Worm (Caenorhabditis elegans) whole organism, mixed stage, embryonic: ENCODE results near the gene clec-41.

Experiments
- M03D4.4 ChIP-seq: sonication (generic microtip); optimal IDR thresholded peaks from 2 replicates; lab custom pipeline; 2017; ENCODE audit warnings: mild to moderate bottlenecking, missing genetic modification characterization, missing compliant biosample characterization
- bed-3 ChIP-seq: fragments of 200-800 bp; sonication (Bioruptor generic); optimal IDR thresholded peaks from 3 replicates; lab custom pipeline; 2018; ENCODE audit warnings: mild to moderate bottlenecking, missing genetic modification characterization, moderate library complexity, missing compliant biosample characterization
- blmp-1 ChIP-seq: fragments of 150-350 bp; optimal IDR thresholded peaks from 2 replicates; lab custom pipeline; 2014; ENCODE audit warnings: missing biosample characterization, missing genetic modification characterization
- ceh-39 ChIP-seq: fragments of 150-350 bp; optimal IDR thresholded peaks from 2 replicates; lab custom pipeline; 2014; ENCODE audit warnings: missing biosample characterization, missing genetic modification characterization
- ceh-43 ChIP-seq: fragments of 200-800 bp; sonication (Bioruptor generic); optimal IDR thresholded peaks from 2 replicates; lab custom pipeline; 2018; ENCODE audit warnings: mild to moderate bottlenecking, missing genetic modification characterization, moderate library complexity, missing compliant biosample characterization
- ceh-83 ChIP-seq: fragments of 200-800 bp; sonication (Bioruptor generic); optimal IDR thresholded peaks from 2 replicates; lab custom pipeline; 2018; ENCODE audit warnings: mild to moderate bottlenecking, missing genetic modification characterization, missing compliant biosample characterization
- ces-1 ChIP-seq: fragments of 150-350 bp; optimal IDR thresholded peaks from 2 replicates; lab custom pipeline; 2014; ENCODE audit warnings: missing biosample characterization, missing genetic modification reagents, missing genetic modification characterization
- cnd-1 ChIP-seq: fragments of 200-800 bp; sonication (Bioruptor generic); optimal IDR thresholded peaks from 2 replicates; lab custom pipeline; 2018; ENCODE audit warnings: mild to moderate bottlenecking, missing genetic modification characterization, missing compliant biosample characterization
- elt-1 ChIP-seq: sonication (generic microtip); optimal IDR thresholded peaks from 2 replicates; lab custom pipeline; 2017; ENCODE audit warnings: missing genetic modification characterization, mild to moderate bottlenecking, missing compliant biosample characterization, antibody characterized with exemption, moderate library complexity, borderline replicate concordance; ENCODE audit not compliant: insufficient read depth
- elt-3 ChIP-seq: fragments of 150-350 bp; optimal IDR thresholded peaks from 2 replicates; lab custom pipeline; 2014; ENCODE audit warnings: missing biosample characterization, missing genetic modification characterization
- flh-1 ChIP-seq: fragments of 200-800 bp; sonication (Bioruptor generic); optimal IDR thresholded peaks from 2 replicates; lab custom pipeline; 2018; ENCODE audit warnings: mild to moderate bottlenecking, missing genetic modification characterization, moderate library complexity, missing compliant biosample characterization
- ham-2 ChIP-seq: fragments of 200-800 bp; sonication (Bioruptor generic); optimal IDR thresholded peaks from 2 replicates; lab custom pipeline; 2018; ENCODE audit warnings: mild to moderate bottlenecking, missing genetic modification characterization, missing compliant biosample characterization
- hlh-1 ChIP-seq: fragments of 150-350 bp; optimal IDR thresholded peaks from 2 replicates; lab custom pipeline; 2014; ENCODE audit warnings: missing biosample characterization, missing genetic modification reagents, missing genetic modification characterization
- lin-13 ChIP-seq: fragments of 150-350 bp; optimal IDR thresholded peaks from 2 replicates; lab custom pipeline; 2014; ENCODE audit warnings: missing biosample characterization, missing genetic modification characterization
- lin-32 ChIP-seq: fragments of 200-800 bp; sonication (Bioruptor generic); optimal IDR thresholded peaks from 2 replicates; lab custom pipeline; 2018; ENCODE audit warnings: mild to moderate bottlenecking, missing genetic modification characterization, missing compliant biosample characterization
- lsy-2 ChIP-seq: fragments of 150-350 bp; optimal IDR thresholded peaks from 2 replicates; lab custom pipeline; 2014; ENCODE audit warnings: missing biosample characterization, missing genetic modification characterization
- mab-5 ChIP-seq: fragments of 150-350 bp; optimal IDR thresholded peaks from 2 replicates; lab custom pipeline; 2014; ENCODE audit warnings: missing biosample characterization, missing genetic modification characterization
- mep-1 ChIP-seq: fragments of 150-350 bp; optimal IDR thresholded peaks from 2 replicates; lab custom pipeline; 2017; ENCODE audit warnings: missing biosample characterization, missing genetic modification reagents, missing genetic modification characterization, inconsistent platforms
- mls-2 ChIP-seq: sonication (generic microtip); optimal IDR thresholded peaks from 2 replicates; lab custom pipeline; 2016; ENCODE audit warnings: mild to moderate bottlenecking, missing genetic modification characterization, moderate library complexity, missing compliant biosample characterization
- nhr-12 ChIP-seq: fragments of 150-350 bp; optimal IDR thresholded peaks from 2 replicates; lab custom pipeline; 2014; ENCODE audit warnings: missing biosample characterization, missing genetic modification characterization
- nhr-2 ChIP-seq: fragments of 150-350 bp; optimal IDR thresholded peaks from 2 replicates; lab custom pipeline; 2014; ENCODE audit warnings: missing biosample characterization, missing genetic modification characterization
- nhr-237 ChIP-seq: fragments of 150-350 bp; optimal IDR thresholded peaks from 2 replicates; lab custom pipeline; 2014; ENCODE audit warnings: missing biosample characterization, missing genetic modification characterization
- nhr-28 ChIP-seq: fragments of 150-350 bp; optimal IDR thresholded peaks from 2 replicates; lab custom pipeline; 2014; ENCODE audit warnings: missing biosample characterization, missing genetic modification characterization
- nhr-76 ChIP-seq: sonication (generic microtip); optimal IDR thresholded peaks from 2 replicates; lab custom pipeline; 2017; ENCODE audit warnings: missing biosample characterization, missing genetic modification characterization
- pha-4 ChIP-seq: fragments of 150-350 bp; optimal IDR thresholded peaks from 2 replicates; lab custom pipeline; 2018; ENCODE audit warnings: missing biosample characterization, missing genetic modification reagents, missing genetic modification characterization
- snpc-4 ChIP-seq: fragments of 150-350 bp; optimal IDR thresholded peaks from 2 replicates; lab custom pipeline; 2014; ENCODE audit warnings: missing biosample characterization, missing genetic modification characterization
- sptf-1 ChIP-seq: sonication (generic microtip); optimal IDR thresholded peaks from 2 replicates; lab custom pipeline; 2017; ENCODE audit warnings: mild to moderate bottlenecking, missing genetic modification characterization, moderate library complexity, missing compliant biosample characterization
- tbx-8 ChIP-seq: fragments of 200-800 bp; sonication (Bioruptor generic); optimal IDR thresholded peaks from 2 replicates; lab custom pipeline; 2018; ENCODE audit warnings: mild to moderate bottlenecking, missing genetic modification characterization, moderate library complexity, missing compliant biosample characterization
- unc-120 ChIP-seq: sonication (generic microtip); optimal IDR thresholded peaks from 2 replicates; lab custom pipeline; 2017; ENCODE audit warnings: missing genetic modification characterization, missing compliant biosample characterization; ENCODE audit not compliant: poor library complexity, severe bottlenecking
- unc-39 ChIP-seq: fragments of 150-350 bp; optimal IDR thresholded peaks from 2 replicates; lab custom pipeline; 2014; ENCODE audit warnings: missing biosample characterization, missing genetic modification characterization
- unc-62 ChIP-seq: fragments of 150-350 bp; optimal IDR thresholded peaks from 2 replicates; lab custom pipeline; 2014; ENCODE audit warnings: missing biosample characterization, missing genetic modification reagents, missing genetic modification characterization
- zip-8 ChIP-seq: fragments of 150-350 bp; optimal IDR thresholded peaks from 2 replicates; lab custom pipeline; 2014; ENCODE audit warnings: missing biosample characterization, missing genetic modification characterization
- ztf-11 ChIP-seq: fragments of 150-350 bp; optimal IDR thresholded peaks from 2 replicates; lab custom pipeline; 2014; ENCODE audit warnings: missing biosample characterization, missing genetic modification characterization

The clec-41 gene

ce11 chrV:13105840-13106429, 32.0 kb downstream of the clec-41 start:
- peak; percentile 89 for TF ChIP-seq unc-62
- TF ChIP-seq mls-2, result no peak
- TF ChIP-seq elt-1 (tag; lab: Kevin White, UChicago), result peak; percentile 62
- TF ChIP-seq M03D4.4 (tag; lab: Kevin White, UChicago), result no peak
- no peak for TF ChIP-seq ham-2 (GFP tag; lab: Kevin White, UChicago)
- peak; percentile 96 for TF ChIP-seq ces-1 (GFP tag; lab: Kevin White, UChicago)

DNA sequence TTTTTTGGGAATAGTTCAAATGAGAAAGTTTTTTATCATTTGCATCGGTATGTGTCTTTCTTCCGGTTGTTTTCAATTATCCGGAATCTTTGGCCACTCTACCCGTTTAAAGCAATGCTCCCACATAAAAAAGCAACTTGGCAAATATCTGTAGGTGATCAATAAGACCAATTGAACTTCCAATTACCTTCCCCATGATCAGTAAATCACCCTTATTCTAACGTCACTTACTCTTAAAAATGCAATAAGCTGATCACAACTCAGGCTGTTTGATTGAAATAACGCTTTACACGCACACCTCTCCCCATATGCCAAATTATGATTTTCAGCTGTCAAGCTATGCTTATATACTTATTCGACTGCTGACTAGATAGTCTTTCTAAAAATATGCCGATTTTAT, 42.2 kb downstream of the clec-41 start, which contains the start of gene C34B4.5:
Gene C34B4.5 (plus strand): TSS at position 301 of the 400 bp plus-strand sequence.
- TF ChIP-seq nhr-28 (tag; lab: Kevin White, UChicago) (no peak), ceh-83 (no peak), lin-13 (tag; lab: Kevin White, UChicago) (no peak), mep-1 (tag; lab: Kevin White, UChicago) (no peak), M03D4.4 (tag; lab: Kevin White, UChicago) (no peak), hlh-1 (tag; lab: Kevin White, UChicago) (no peak), ceh-39 (no peak), nhr-2 (no peak), elt-3 (no peak), elt-1 (tag; lab: Kevin White, UChicago) (no peak)

- TF ChIP-seq ceh-83 (no peak), nhr-12 (tag; lab: Kevin White, UChicago) (no peak), ces-1 (GFP tag; lab: Kevin White, UChicago) (no peak), M03D4.4 (tag; lab: Kevin White, UChicago) (no peak), ztf-11 (tag; lab: Kevin White, UChicago) (no peak), tbx-8 (GFP tag; lab: Kevin White, UChicago) (no peak), lin-13 (tag; lab: Kevin White, UChicago) (no peak), mab-5 (tag; lab: Kevin White, UChicago) (no peak), mep-1 (tag; lab: Kevin White, UChicago) (no peak), pha-4 (no peak)
Measured at ce11 chrV:13092349-13092748, 45.6 kb downstream of the clec-41 start, which contains the start of gene lurp-4. lurp-4 (plus strand) TSS chrV:13092649.

DNA sequence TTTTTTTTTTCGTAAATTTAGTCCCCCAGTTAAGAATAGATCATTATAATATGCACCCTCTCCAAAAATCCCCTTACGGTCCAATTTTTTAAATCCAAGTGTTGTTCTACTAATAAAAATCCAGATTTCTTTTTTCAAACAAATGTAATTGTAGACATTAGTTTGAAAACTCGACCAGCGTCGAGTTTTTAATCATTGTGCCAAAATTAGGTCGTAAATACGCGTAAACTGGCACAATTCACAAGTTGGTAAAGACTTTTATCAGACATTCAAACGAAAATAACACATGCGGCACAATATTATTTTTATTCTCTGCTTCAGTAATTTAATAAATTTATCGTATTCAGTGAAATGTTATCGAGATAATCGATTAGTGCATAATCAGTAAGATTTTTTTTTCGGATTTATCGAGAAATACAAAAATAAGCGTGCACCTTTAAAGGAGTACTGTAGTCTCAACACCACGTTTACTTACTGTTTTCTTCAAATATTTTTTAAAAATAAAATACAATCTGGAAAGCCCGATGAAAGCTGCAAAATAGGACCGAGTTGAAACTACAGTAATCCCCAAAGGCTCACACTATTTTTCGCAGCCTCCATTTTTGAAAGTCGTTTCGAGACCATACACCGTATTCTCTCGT, 47.7 kb downstream of the clec-41 start, which contains the start of gene C34B4.4:
Gene C34B4.4 (plus strand): TSS at position 276 of the 641 bp plus-strand sequence.
- TF ChIP-seq hlh-1 (tag; lab: Kevin White, UChicago) (no peak), zip-8 (tag; lab: Kevin White, UChicago) (no peak), blmp-1 (tag; lab: Kevin White, UChicago) (no peak), nhr-76 (tag; lab: Kevin White, UChicago) (no peak), ham-2 (GFP tag; lab: Kevin White, UChicago) (no peak), nhr-2 (no peak), unc-39 (tag; lab: Kevin White, UChicago) (no peak), ceh-39 (no peak), mls-2 (no peak), cnd-1 (tag; lab: Kevin White, UChicago) (no peak), tbx-8 (GFP tag; lab: Kevin White, UChicago) (no peak), bed-3 (GFP tag; lab: Kevin White, UChicago) (no peak), flh-1 (GFP tag; lab: Kevin White, UChicago) (no peak), snpc-4 (tag; lab: Kevin White, UChicago) (no peak), elt-3 (no peak), unc-62 (no peak)

DNA sequence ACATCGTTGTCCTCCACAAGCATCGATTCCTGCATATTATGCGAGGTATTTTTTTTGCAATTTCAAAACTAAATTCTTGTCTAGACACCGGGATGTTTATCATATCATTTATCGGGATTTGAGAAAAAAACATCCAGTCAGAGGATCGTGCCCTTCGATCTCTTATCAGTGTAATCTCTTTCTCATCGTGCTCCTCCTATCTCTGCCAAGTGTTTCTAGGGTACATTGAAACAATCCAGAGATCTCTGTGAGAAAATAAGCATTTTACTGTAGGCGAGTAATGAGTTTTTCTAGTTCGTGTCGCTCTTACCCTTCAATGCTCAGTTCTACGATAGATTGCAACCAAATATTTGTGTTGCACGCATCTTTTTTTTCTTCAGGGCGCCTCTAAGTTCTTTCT, 49.4 kb downstream of the clec-41 start:
- no peak for TF ChIP-seq unc-62
- TF ChIP-seq elt-1 (tag; lab: Kevin White, UChicago), result peak; percentile 14

ce11 chrV:13085917-13086552, 51.9 kb downstream of the clec-41 start:
- TF ChIP-seq ceh-83 (no peak), ztf-11 (tag; lab: Kevin White, UChicago) (peak; percentile 12), unc-39 (tag; lab: Kevin White, UChicago) (no peak), mab-5 (tag; lab: Kevin White, UChicago) (no peak), pha-4 (peak; percentile 32), unc-62 (peak; percentile 93), cnd-1 (tag; lab: Kevin White, UChicago) (no peak), lin-32 (GFP tag; lab: Kevin White, UChicago) (no peak), elt-1 (tag; lab: Kevin White, UChicago) (no peak), ham-2 (GFP tag; lab: Kevin White, UChicago) (no peak), nhr-237 (tag; lab: Kevin White, UChicago) (peak; percentile 4), elt-3 (no peak), flh-1 (GFP tag; lab: Kevin White, UChicago) (no peak), zip-8 (tag; lab: Kevin White, UChicago) (no peak), ceh-43 (GFP tag; lab: Kevin White, UChicago) (no peak), snpc-4 (tag; lab: Kevin White, UChicago) (no peak), lin-13 (tag; lab: Kevin White, UChicago) (no peak), lsy-2 (tag; lab: Kevin White, UChicago) (peak; percentile 30), sptf-1 (tag; lab: Kevin White, UChicago) (peak; percentile 33), nhr-12 (tag; lab: Kevin White, UChicago) (no peak), unc-120 (tag; lab: Kevin White, UChicago) (peak; percentile 99), ces-1 (GFP tag; lab: Kevin White, UChicago) (no peak), nhr-76 (tag; lab: Kevin White, UChicago) (no peak), nhr-28 (tag; lab: Kevin White, UChicago) (no peak), bed-3 (GFP tag; lab: Kevin White, UChicago) (no peak)
